Fruit fly (Drosophila melanogaster) Kc167 (cell line): Measurements from ENCODE around the gene CG8010.

Source experiments
- Myc ChIP-seq: fragments of >200 bp; optimal IDR thresholded peaks from 2 replicates; lab custom pipeline; 2017; ENCODE audit warnings: missing external identifiers
- Sin3A ChIP-seq: fragments of >200 bp; optimal IDR thresholded peaks from 2 replicates; lab custom pipeline; 2018; ENCODE audit warnings: missing external identifiers
- insv ChIP-seq: fragments of >200 bp; optimal IDR thresholded peaks from 3 replicates; lab custom pipeline; 2018; ENCODE audit warnings: missing external identifiers
- psq ChIP-seq: fragments of >200 bp; optimal IDR thresholded peaks from 2 replicates; lab custom pipeline; 2017; ENCODE audit warnings: missing external identifiers
- ttk ChIP-seq: sonication (Bioruptor generic); optimal IDR thresholded peaks from 2 replicates; lab custom pipeline; 2017; ENCODE audit warnings: missing external identifiers

- TF ChIP-seq Sin3A (lab: Kevin White, UChicago) (no peak), ttk (lab: Kevin White, UChicago) (no peak), Myc (lab: Kevin White, UChicago) (no peak), psq (no peak), insv (lab: Kevin White, UChicago) (no peak)
Measured at dm6 chrX:19314283-19315178, 45.8 kb upstream of the CG8010 start.
